In the genomic region with DNA sequence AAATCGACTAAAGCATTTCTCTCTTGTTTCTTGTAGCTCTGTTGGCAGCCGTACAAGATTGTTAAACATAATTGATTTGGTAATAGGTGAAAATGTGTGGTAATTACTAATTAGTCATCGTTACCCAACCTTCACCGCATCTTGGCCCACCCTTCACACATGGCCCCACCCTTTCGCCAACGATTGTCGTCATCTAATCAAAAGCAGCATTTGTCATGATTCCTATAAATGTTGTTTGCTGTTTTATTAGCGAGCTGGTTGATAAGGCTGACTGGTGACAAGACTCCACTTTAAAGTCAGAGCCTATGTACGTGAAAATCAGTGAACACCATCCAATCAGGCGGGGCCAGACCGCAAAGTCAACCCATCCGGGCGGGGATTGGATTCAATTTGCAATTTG, we compare ENCODE assay signal across 1 fruit fly cellular context.
A peak's percentile ranks its signal among the peaks of the same experiment; 100 is the strongest.
TF ChIP-seq lines count a peak whose summit lies in the region.

No protein-coding gene starts in this region.

TF ChIP-seq in whole organism, embryonic, 481 proteins besides CTCF, POLR2A, EP300 and RAD21 (continued from another document):
- no peak for TF ChIP-seq danr (GFP tag; IDR thresholded peaks at IDR 0.05; lab: Robert Waterston, UW)
- no peak for TF ChIP-seq CG15269 (tag; optimal IDR thresholded peaks at IDR 0.05; lab: Kevin White, UChicago)
- TF ChIP-seq Dip3 (GFP tag; optimal IDR thresholded peaks at IDR 0.05; lab: Kevin White, UChicago), result no peak
- no peak for TF ChIP-seq jigr1 (GFP tag; IDR thresholded peaks at IDR 0.05; lab: Robert Waterston, UW)
- TF ChIP-seq CG13894 (tag; optimal IDR thresholded peaks at IDR 0.05; lab: Kevin White, UChicago), result peak; percentile 12
- no peak for TF ChIP-seq CG9215 (GFP tag; IDR thresholded peaks at IDR 0.05; lab: Robert Waterston, UW)
- peak; percentile 10 for TF ChIP-seq lab (GFP tag; optimal IDR thresholded peaks at IDR 0.05; lab: Kevin White, UChicago)
- TF ChIP-seq sens-2 (GFP tag; IDR thresholded peaks at IDR 0.05; lab: Robert Waterston, UW), result no peak
- TF ChIP-seq mld (GFP tag; IDR thresholded peaks at IDR 0.05; lab: Robert Waterston, UW; ENCODE audit: partially characterized antibody), result no peak
- TF ChIP-seq ems (GFP tag; optimal IDR thresholded peaks at IDR 0.05; lab: Kevin White, UChicago), result no peak
- TF ChIP-seq otp (GFP tag; IDR thresholded peaks at IDR 0.05; lab: Robert Waterston, UW), result no peak
- TF ChIP-seq caup (GFP tag; optimal IDR thresholded peaks at IDR 0.05; lab: Kevin White, UChicago; ENCODE audit: severe bottlenecking), result peak; percentile 65
- TF ChIP-seq Dp (GFP tag; optimal IDR thresholded peaks at IDR 0.05; lab: Kevin White, UChicago), result no peak
- TF ChIP-seq pita (GFP tag; optimal IDR thresholded peaks at IDR 0.05; lab: Kevin White, UChicago), result no peak
- no peak for TF ChIP-seq chif (GFP tag; optimal IDR thresholded peaks at IDR 0.05; lab: Kevin White, UChicago)
- TF ChIP-seq CG15073 (GFP tag; optimal IDR thresholded peaks at IDR 0.05; lab: Kevin White, UChicago), result no peak
- TF ChIP-seq CG4854 (GFP tag; optimal IDR thresholded peaks at IDR 0.05; lab: Kevin White, UChicago), result no peak
- no peak for TF ChIP-seq nom (GFP tag; optimal IDR thresholded peaks at IDR 0.05; lab: Kevin White, UChicago)
- peak; percentile 80 for TF ChIP-seq exex (tag; optimal IDR thresholded peaks at IDR 0.05; lab: Kevin White, UChicago)
- no peak for TF ChIP-seq gt (GFP tag; IDR thresholded peaks at IDR 0.05; lab: Robert Waterston, UW)
- TF ChIP-seq CG11247 (GFP tag; IDR thresholded peaks at IDR 0.05; lab: Robert Waterston, UW), result no peak
- TF ChIP-seq Max (GFP tag; optimal IDR thresholded peaks at IDR 0.05; lab: Kevin White, UChicago), result no peak
TF ChIP-seq in whole organism, embryonic: peak in this region for 10.
